Worm (Caenorhabditis elegans) whole organism, L1 larva: Measurements from ENCODE around the gene mrpl-44.
A peak's percentile ranks its signal among the peaks of the same experiment; 100 is the strongest.

Experiments
- C34B4.2 ChIP-seq: sonication (generic microtip); optimal IDR thresholded peaks from 2 replicates; lab custom pipeline; 2017; ENCODE audit warnings: mild to moderate bottlenecking, missing genetic modification characterization, missing compliant biosample characterization
- F16B12.6 ChIP-seq: fragments of 150-350 bp; optimal IDR thresholded peaks from 2 replicates; lab custom pipeline; 2014; ENCODE audit warnings: missing biosample characterization, missing genetic modification characterization
- aha-1 ChIP-seq: fragments of 150-350 bp; optimal IDR thresholded peaks from 2 replicates; lab custom pipeline; 2014; ENCODE audit warnings: missing biosample characterization, missing genetic modification characterization
- blmp-1 ChIP-seq: fragments of 150-350 bp; optimal IDR thresholded peaks from 2 replicates; lab custom pipeline; 2014; ENCODE audit warnings: missing biosample characterization, missing genetic modification characterization
- ceh-82 ChIP-seq, 3 experiments: fragments of 150-350 bp in 1 of 3; sonication (generic microtip) in 2 of 3; optimal IDR thresholded peaks; 2 replicates each; lab custom pipeline; 2014 to 2017; ENCODE audit warnings: missing biosample characterization in 3 of 3, missing genetic modification characterization in 3 of 3
- dpl-1 ChIP-seq, 3 experiments: fragments of 150-350 bp in 2 of 3; sonication (generic microtip) in 1 of 3; optimal IDR thresholded peaks; 2 replicates each; lab custom pipeline; 2014 to 2017; ENCODE audit warnings: missing biosample characterization in 3 of 3, missing genetic modification characterization in 3 of 3, missing genetic modification reagents in 3 of 3
- efl-1 ChIP-seq, 4 experiments: fragments of 150-350 bp; optimal IDR thresholded peaks in 3 of 4; peaks in 1 of 4; 1 replicate in 1 of 4; 2 replicates in 3 of 4; lab custom pipeline; 2014; ENCODE audit warnings: missing biosample characterization in 2 of 4, missing genetic modification characterization in 2 of 4, missing genetic modification reagents in 2 of 4
- egl-13 ChIP-seq: sonication (generic microtip); optimal IDR thresholded peaks from 2 replicates; lab custom pipeline; 2016; ENCODE audit warnings: missing genotype, missing genetic modification reagents, missing genetic modification characterization, missing compliant biosample characterization
- elt-2 ChIP-seq: sonication (generic microtip); optimal IDR thresholded peaks from 2 replicates; lab custom pipeline; 2016; ENCODE audit warnings: missing genetic modification characterization, mild to moderate bottlenecking, inconsistent platforms, missing compliant biosample characterization, missing genetic modification reagents
- elt-3 ChIP-seq, 6 experiments: fragments of 150-350 bp in 1 of 6; sonication (generic microtip); optimal IDR thresholded peaks; 2 replicates each; lab custom pipeline; 2017 to 2018; ENCODE audit warnings: missing biosample characterization in 6 of 6, missing genetic modification characterization in 6 of 6, inconsistent platforms in 1 of 6
- fkh-10 ChIP-seq: sonication (generic microtip); optimal IDR thresholded peaks from 2 replicates; lab custom pipeline; 2017; ENCODE audit warnings: missing biosample characterization, missing genetic modification reagents, missing genetic modification characterization
- fos-1 ChIP-seq: fragments of 150-350 bp; optimal IDR thresholded peaks from 2 replicates; lab custom pipeline; 2014; ENCODE audit warnings: missing biosample characterization, missing genetic modification characterization
- grh-1 ChIP-seq: fragments of 200-800 bp; sonication (Bioruptor generic); IDR thresholded peaks from 2 replicates; pipeline ENCODE4 v1.3.6; 2022; ENCODE audit warnings: missing genetic modification reagents, missing genetic modification characterization, missing compliant biosample characterization
- hlh-4 ChIP-seq: sonication (generic microtip); optimal IDR thresholded peaks from 2 replicates; lab custom pipeline; 2016; ENCODE audit warnings: mild to moderate bottlenecking, missing genetic modification characterization, missing compliant biosample characterization
- hpl-2 ChIP-seq: fragments of 150-350 bp; optimal IDR thresholded peaks from 2 replicates; lab custom pipeline; 2014; ENCODE audit warnings: missing biosample characterization, missing genetic modification reagents, missing genetic modification characterization
- irx-1 ChIP-seq: sonication (generic microtip); optimal IDR thresholded peaks from 2 replicates; lab custom pipeline; 2016; ENCODE audit warnings: missing genetic modification characterization, missing compliant biosample characterization
- jun-1 ChIP-seq: fragments of 150-350 bp; optimal IDR thresholded peaks from 2 replicates; lab custom pipeline; 2014; ENCODE audit warnings: missing biosample characterization, missing genetic modification reagents, missing genetic modification characterization
- lin-13 ChIP-seq: fragments of 150-350 bp; optimal IDR thresholded peaks from 2 replicates; lab custom pipeline; 2014; ENCODE audit warnings: missing biosample characterization, missing genetic modification reagents, missing genetic modification characterization
- lin-14 ChIP-seq: fragments of 200-800 bp; sonication (Bioruptor generic); optimal IDR thresholded peaks from 2 replicates; lab custom pipeline; 2018; ENCODE audit warnings: mild to moderate bottlenecking, missing genetic modification characterization, moderate library complexity, missing compliant biosample characterization
- lin-15B ChIP-seq: fragments of 150-350 bp; sonication (generic microtip); optimal IDR thresholded peaks from 3 replicates; lab custom pipeline; 2014; ENCODE audit warnings: missing biosample characterization, missing genetic modification characterization
- lin-35 ChIP-seq, 2 experiments: fragments of 150-350 bp; optimal IDR thresholded peaks; 2 replicates each; lab custom pipeline; 2014; ENCODE audit warnings: missing biosample characterization in 2 of 2, missing genetic modification characterization in 2 of 2, missing genetic modification reagents in 2 of 2
- lin-39 ChIP-seq: fragments of 150-350 bp; optimal IDR thresholded peaks from 2 replicates; lab custom pipeline; 2014; ENCODE audit warnings: missing biosample characterization, missing genetic modification reagents, missing genetic modification characterization
- nhr-19 ChIP-seq: fragments of 200-800 bp; sonication (Bioruptor generic); conservative IDR thresholded peaks from 2 replicates; pipeline ENCODE4 v1.3.6; 2022; ENCODE audit warnings: missing genetic modification characterization, missing compliant biosample characterization
- nhr-20 ChIP-seq: sonication (generic microtip); optimal IDR thresholded peaks from 2 replicates; lab custom pipeline; 2016; ENCODE audit warnings: mild to moderate bottlenecking, missing genetic modification characterization, missing compliant biosample characterization
- nhr-47 ChIP-seq: sonication (generic microtip); optimal IDR thresholded peaks from 2 replicates; lab custom pipeline; 2016; ENCODE audit warnings: mild to moderate bottlenecking, missing genetic modification characterization, moderate library complexity, missing compliant biosample characterization
- nhr-71 ChIP-seq: sonication (generic microtip); optimal IDR thresholded peaks from 2 replicates; lab custom pipeline; 2016; ENCODE audit warnings: mild to moderate bottlenecking, missing genetic modification characterization, moderate library complexity, missing compliant biosample characterization
- nhr-76 ChIP-seq: sonication (generic microtip); optimal IDR thresholded peaks from 2 replicates; lab custom pipeline; 2017; ENCODE audit warnings: missing biosample characterization, missing genetic modification characterization
- nhr-77 ChIP-seq: fragments of 150-350 bp; optimal IDR thresholded peaks from 2 replicates; lab custom pipeline; 2014; ENCODE audit warnings: missing biosample characterization, missing genetic modification characterization
- nhr-85 ChIP-seq: sonication (generic microtip); peaks from one replicate; lab custom pipeline; 2016; ENCODE audit warnings: missing genetic modification characterization, inconsistent platforms, missing compliant biosample characterization
- nhr-90 ChIP-seq: sonication (generic microtip); optimal IDR thresholded peaks from 2 replicates; lab custom pipeline; 2016; ENCODE audit warnings: mild to moderate bottlenecking, missing genetic modification characterization, missing compliant biosample characterization; ENCODE audit not compliant: poor library complexity
- pag-3 ChIP-seq: sonication (generic microtip); optimal IDR thresholded peaks from 2 replicates; lab custom pipeline; 2017; ENCODE audit warnings: missing genetic modification characterization, mild to moderate bottlenecking, missing compliant biosample characterization, antibody characterized with exemption, borderline replicate concordance; ENCODE audit not compliant: insufficient read depth
- rnt-1 ChIP-seq: sonication (generic microtip); optimal IDR thresholded peaks from 2 replicates; lab custom pipeline; 2016; ENCODE audit warnings: mild to moderate bottlenecking, missing genetic modification characterization, moderate library complexity, missing compliant biosample characterization
- skn-1 ChIP-seq: fragments of 150-350 bp; optimal IDR thresholded peaks from 2 replicates; lab custom pipeline; 2014; ENCODE audit warnings: missing biosample characterization, missing genetic modification characterization
- snpc-4 ChIP-seq: fragments of 150-350 bp; optimal IDR thresholded peaks from 2 replicates; lab custom pipeline; 2014; ENCODE audit warnings: missing biosample characterization, missing genetic modification characterization
- snu-23 ChIP-seq: sonication (generic microtip); optimal IDR thresholded peaks from 2 replicates; lab custom pipeline; 2016; ENCODE audit warnings: missing genetic modification characterization, missing compliant biosample characterization
- sptf-1 ChIP-seq: fragments of 150-350 bp; optimal IDR thresholded peaks from 2 replicates; lab custom pipeline; 2014; ENCODE audit warnings: missing biosample characterization, missing genetic modification characterization
- unc-130 ChIP-seq: fragments of 150-350 bp; optimal IDR thresholded peaks from 2 replicates; lab custom pipeline; 2017; ENCODE audit warnings: missing biosample characterization, missing genetic modification characterization, inconsistent platforms
- xbp-1 ChIP-seq: sonication (generic microtip); optimal IDR thresholded peaks from 2 replicates; lab custom pipeline; 2016; ENCODE audit warnings: missing genetic modification characterization, missing compliant biosample characterization
- zip-4 ChIP-seq: fragments of 200-800 bp; sonication (Bioruptor generic); optimal IDR thresholded peaks from 2 replicates; lab custom pipeline; 2018; ENCODE audit warnings: mild to moderate bottlenecking, missing genetic modification characterization, moderate library complexity, missing compliant biosample characterization

mrpl-44 gene

ce11 chrIII:9109172-9109571 lies 20.0 kb upstream of the mrpl-44 start, which contains the start of gene cya-1:
Gene cya-1 (minus strand): TSS chrIII:9109272.
- TF ChIP-seq efl-1 (optimal IDR thresholded peaks at IDR 0.05; lab: Kevin White, UChicago) (no peak), efl-1 (GFP tag; optimal IDR thresholded peaks at IDR 0.05 in 1 of 2; lab: Kevin White, UChicago) (no peak), lin-13 (no peak), jun-1 (tag; lab: Kevin White, UChicago) (no peak), irx-1 (tag; lab: Kevin White, UChicago) (no peak), egl-13 (tag; lab: Kevin White, UChicago) (no peak), fkh-10 (GFP tag; lab: Kevin White, UChicago) (no peak), unc-130 (tag; lab: Kevin White, UChicago) (no peak), elt-2 (tag; lab: Kevin White, UChicago) (no peak), ceh-82 (tag; optimal IDR thresholded peaks at IDR 0.05; lab: Kevin White, UChicago) (no peak), hlh-4 (tag; lab: Kevin White, UChicago) (no peak), aha-1 (tag; lab: Kevin White, UChicago) (no peak), snpc-4 (tag; lab: Kevin White, UChicago) (no peak)
- TF ChIP-seq, all 84 proteins: peak for 0

- TF ChIP-seq nhr-77 (tag; lab: Kevin White, UChicago): no peak
- TF ChIP-seq blmp-1 (tag; lab: Kevin White, UChicago): peak; percentile 51
- no peak for TF ChIP-seq lin-13
- peak; percentile 55 for TF ChIP-seq nhr-85 (tag; lab: Kevin White, UChicago)
- TF ChIP-seq skn-1 (tag; lab: Kevin White, UChicago): no peak
- TF ChIP-seq elt-3 (tag; optimal IDR thresholded peaks at IDR 0.05; lab: Kevin White, UChicago): peak in 1 of 6 experiments; percentile 61
- peak; percentile 6 for TF ChIP-seq lin-14
These were observed 16.5 kb upstream of the mrpl-44 start for ce11 chrIII:9105653-9106052.

ce11 chrIII:9104060-9104459 lies 14.9 kb upstream of the mrpl-44 start:
- TF ChIP-seq nhr-76: no peak
- no peak for TF ChIP-seq elt-3 (tag; optimal IDR thresholded peaks at IDR 0.05; lab: Kevin White, UChicago)
- peak; percentile 62 for TF ChIP-seq snu-23 (GFP tag; lab: Kevin White, UChicago)
- TF ChIP-seq F16B12.6 (tag; lab: Kevin White, UChicago): peak; percentile 6
- peak in 1 of 3 experiments; percentile 39 for TF ChIP-seq ceh-82 (tag; optimal IDR thresholded peaks at IDR 0.05; lab: Kevin White, UChicago)
- TF ChIP-seq nhr-90 (tag; lab: Kevin White, UChicago): peak; percentile 66
- TF ChIP-seq nhr-47: no peak
- no peak for TF ChIP-seq nhr-85 (tag; lab: Kevin White, UChicago)
- TF ChIP-seq lin-15B (tag; lab: Kevin White, UChicago): no peak
- peak; percentile 18 for TF ChIP-seq xbp-1 (tag; lab: Kevin White, UChicago)
- peak; percentile 62 for TF ChIP-seq rnt-1 (tag; lab: Kevin White, UChicago)
- TF ChIP-seq nhr-20: peak; percentile 48
- TF ChIP-seq efl-1 (optimal IDR thresholded peaks at IDR 0.05; lab: Kevin White, UChicago): peak; percentile 31 to 50
- peak; percentile 12 to 94 for TF ChIP-seq efl-1 (GFP tag; optimal IDR thresholded peaks at IDR 0.05 in 1 of 2; lab: Kevin White, UChicago)
- TF ChIP-seq lin-39 (tag; lab: Kevin White, UChicago): no peak
- TF ChIP-seq lin-35 (GFP tag; optimal IDR thresholded peaks at IDR 0.05; lab: Kevin White, UChicago): peak in 1 of 2 experiments; percentile 76
- no peak for TF ChIP-seq hpl-2 (GFP tag; lab: Kevin White, UChicago)
- TF ChIP-seq jun-1 (tag; lab: Kevin White, UChicago): peak; percentile 26
- no peak for TF ChIP-seq sptf-1 (tag; lab: Kevin White, UChicago)
- TF ChIP-seq dpl-1 (GFP tag; optimal IDR thresholded peaks at IDR 0.05; lab: Kevin White, UChicago): peak; percentile 4 to 40 (median 30)
- TF ChIP-seq nhr-71 (tag; lab: Kevin White, UChicago): no peak
- no peak for TF ChIP-seq pag-3 (tag; lab: Kevin White, UChicago)
- TF ChIP-seq snpc-4 (tag; lab: Kevin White, UChicago): peak; percentile 29
- TF ChIP-seq nhr-19: peak; percentile 66
- TF ChIP-seq grh-1 (GFP tag; lab: Robert Waterston, UW): peak; percentile 43; the same call in 1 of the 2 replicates
- no peak for TF ChIP-seq fos-1 (tag; lab: Kevin White, UChicago)
- peak; percentile 17 for TF ChIP-seq zip-4 (GFP tag; lab: Kevin White, UChicago)
- TF ChIP-seq nhr-77 (tag; lab: Kevin White, UChicago): peak; percentile 8
- peak; percentile 9 for TF ChIP-seq lin-14
- no peak for TF ChIP-seq C34B4.2
